Fruit fly (Drosophila melanogaster) Kc167 (cell line): ENCODE results near the gene CG42823.

Source experiments
- Myc ChIP-seq: fragments of >200 bp; optimal IDR thresholded peaks from 2 replicates; lab custom pipeline; 2017; ENCODE audit warnings: missing external identifiers
- Sin3A ChIP-seq: fragments of >200 bp; optimal IDR thresholded peaks from 2 replicates; lab custom pipeline; 2018; ENCODE audit warnings: missing external identifiers
- h ChIP-seq: fragments of >200 bp; optimal IDR thresholded peaks from 3 replicates; lab custom pipeline; 2018; ENCODE audit warnings: missing external identifiers
- insv ChIP-seq: fragments of >200 bp; optimal IDR thresholded peaks from 3 replicates; lab custom pipeline; 2018; ENCODE audit warnings: missing external identifiers
- psq ChIP-seq: fragments of >200 bp; optimal IDR thresholded peaks from 2 replicates; lab custom pipeline; 2017; ENCODE audit warnings: missing external identifiers
- ttk ChIP-seq: sonication (Bioruptor generic); optimal IDR thresholded peaks from 2 replicates; lab custom pipeline; 2017; ENCODE audit warnings: missing external identifiers

DNA sequence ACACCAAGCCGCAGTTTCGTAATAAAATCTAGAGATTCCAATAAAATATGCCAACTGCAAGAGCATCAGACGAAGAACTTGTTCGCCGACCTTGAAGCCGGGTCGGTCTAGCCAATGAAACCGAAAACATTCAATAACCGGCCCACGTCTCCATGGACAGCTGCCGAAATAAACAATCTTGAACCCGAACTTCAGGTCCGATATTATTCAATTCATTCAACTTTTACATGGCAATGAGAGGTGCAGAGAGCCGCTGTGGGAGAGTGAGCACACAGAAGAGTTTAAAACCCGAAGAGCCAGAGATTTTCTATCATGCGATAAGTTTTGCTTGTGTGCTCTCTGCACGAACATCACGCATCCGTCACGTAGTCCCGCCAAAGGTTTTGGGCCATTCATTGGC, 27.4 kb downstream of the CG42823 start:
- TF ChIP-seq Sin3A (lab: Kevin White, UChicago): no peak
- no peak for TF ChIP-seq ttk
- no peak for TF ChIP-seq insv (lab: Kevin White, UChicago)
- TF ChIP-seq psq (lab: Kevin White, UChicago): no peak
- no peak for TF ChIP-seq Myc (lab: Kevin White, UChicago)
- no peak for TF ChIP-seq h (lab: Kevin White, UChicago)
